Fruit fly (Drosophila melanogaster) whole organism, embryonic: ENCODE results near the gene unc-4.

Experiments used
- Aef1 ChIP-seq: fragments of 200-800 bp; sonication (Bioruptor generic); IDR thresholded peaks from 3 replicates; pipeline ENCODE4 v1.3.6; 2022; ENCODE audit warnings: missing biosample characterization, missing genetic modification characterization
- BtbVII ChIP-seq: fragments of 200-800 bp; sonication (Bioruptor generic); optimal IDR thresholded peaks from 3 replicates; lab custom pipeline; 2017; ENCODE audit warnings: missing biosample characterization, mild to moderate bottlenecking, missing genetic modification characterization
- CG11456 ChIP-seq: fragments of 200-800 bp; sonication (Bioruptor generic); IDR thresholded peaks from 3 replicates; pipeline ENCODE4 v1.3.6; 2022; ENCODE audit warnings: missing biosample characterization, missing genetic modification characterization
- CG12299 ChIP-seq: fragments of 200-800 bp; sonication (Bioruptor generic); optimal IDR thresholded peaks from 2 replicates; lab custom pipeline; 2018; ENCODE audit warnings: missing biosample characterization, mild to moderate bottlenecking, missing genetic modification characterization
- CG1233 ChIP-seq: fragments of 200-800 bp; sonication (Bioruptor generic); optimal IDR thresholded peaks from 4 replicates; lab custom pipeline; 2018; ENCODE audit warnings: missing biosample characterization, mild to moderate bottlenecking, missing genetic modification characterization
- CG13424 ChIP-seq: fragments of 200-800 bp; sonication (Bioruptor generic); optimal IDR thresholded peaks from 2 replicates; lab custom pipeline; 2019; ENCODE audit warnings: missing biosample characterization, mild to moderate bottlenecking, missing genetic modification characterization, moderate library complexity
- CG13894 ChIP-seq: fragments of 200-800 bp; sonication (Bioruptor generic); optimal IDR thresholded peaks from 3 replicates; lab custom pipeline; 2018; ENCODE audit warnings: missing biosample characterization, mild to moderate bottlenecking, missing genetic modification characterization, moderate library complexity
- CG15696 ChIP-seq: fragments of 200-800 bp; sonication (Bioruptor generic); optimal IDR thresholded peaks from 2 replicates; lab custom pipeline; 2019; ENCODE audit warnings: missing biosample characterization, mild to moderate bottlenecking, missing genetic modification characterization, moderate library complexity
- CG17328 ChIP-seq: fragments of 200-800 bp; sonication (Bioruptor generic); IDR thresholded peaks from 2 replicates; pipeline ENCODE4 v1.3.6; 2022; ENCODE audit warnings: missing biosample characterization, missing genetic modification characterization
- CG18476 ChIP-seq: fragments of 200-800 bp; sonication (Bioruptor generic); optimal IDR thresholded peaks from 2 replicates; lab custom pipeline; 2016; ENCODE audit warnings: missing biosample characterization, mild to moderate bottlenecking, missing genetic modification characterization
- CG33213 ChIP-seq: fragments of 200-800 bp; sonication (Bioruptor generic); optimal IDR thresholded peaks from 3 replicates; lab custom pipeline; 2016; ENCODE audit warnings: missing biosample characterization, missing genetic modification characterization
- CG4854 ChIP-seq: fragments of 200-800 bp; sonication (Bioruptor generic); optimal IDR thresholded peaks from 2 replicates; lab custom pipeline; 2016; ENCODE audit warnings: missing biosample characterization, missing genetic modification characterization, inconsistent platforms
- CG5953 ChIP-seq: fragments of 200-800 bp; sonication (Bioruptor generic); IDR thresholded peaks from 2 replicates; pipeline ENCODE4 v1.3.6; 2022; ENCODE audit warnings: missing biosample characterization, missing genetic modification characterization
- CG8359 ChIP-seq: fragments of 200-800 bp; sonication (Bioruptor generic); optimal IDR thresholded peaks from 2 replicates; lab custom pipeline; 2017; ENCODE audit warnings: missing biosample characterization, mild to moderate bottlenecking, missing genetic modification characterization, borderline replicate concordance
- CG9215 ChIP-seq: fragments of 200-800 bp; sonication (Bioruptor generic); IDR thresholded peaks from 2 replicates; pipeline ENCODE4 v1.3.6; 2022; ENCODE audit warnings: missing biosample characterization, missing genetic modification characterization
- Dbx ChIP-seq: fragments of 200-800 bp; sonication (Bioruptor generic); IDR thresholded peaks from 3 replicates; pipeline ENCODE4 v1.3.6; 2022; ENCODE audit warnings: missing biosample characterization, missing genetic modification characterization
- Dfd ChIP-seq, 2 experiments: fragments of >200 bp; optimal IDR thresholded peaks; 2 replicates each; lab custom pipeline; 2017; ENCODE audit warnings: missing biosample characterization in 2 of 2, missing genetic modification characterization in 2 of 2
- Dip3 ChIP-seq: fragments of 200-800 bp; sonication (Bioruptor generic); optimal IDR thresholded peaks from 3 replicates; lab custom pipeline; 2016; ENCODE audit warnings: missing biosample characterization, missing genetic modification characterization
- Doc2 ChIP-seq: fragments of 200-800 bp; sonication (Bioruptor generic); IDR thresholded peaks from 2 replicates; pipeline ENCODE4 v1.3.6; 2022; ENCODE audit warnings: missing biosample characterization, missing genetic modification characterization
- Dp ChIP-seq: fragments of 200-800 bp; sonication (Bioruptor generic); optimal IDR thresholded peaks from 2 replicates; lab custom pipeline; 2018; ENCODE audit warnings: missing biosample characterization, mild to moderate bottlenecking, missing genetic modification characterization, moderate library complexity
- Drgx ChIP-seq: fragments of 200-800 bp; sonication (Bioruptor generic); IDR thresholded peaks from 2 replicates; pipeline ENCODE4 v1.3.6; 2022; ENCODE audit warnings: missing biosample characterization, missing genetic modification characterization
- Fer2 ChIP-seq: fragments of 200-800 bp; sonication (Bioruptor generic); optimal IDR thresholded peaks from 2 replicates; lab custom pipeline; 2018; ENCODE audit warnings: missing biosample characterization, mild to moderate bottlenecking, missing genetic modification characterization, moderate library complexity
- Gug ChIP-seq: fragments of 200-800 bp; sonication (Bioruptor generic); IDR thresholded peaks from 4 replicates; pipeline ENCODE4 v1.3.6; 2022; ENCODE audit warnings: missing biosample characterization, missing genetic modification characterization
- HLH3B ChIP-seq: fragments of 200-800 bp; sonication (Bioruptor generic); IDR thresholded peaks from 2 replicates; pipeline ENCODE4 v1.3.6; 2022; ENCODE audit warnings: missing biosample characterization, missing genetic modification characterization
- HLH4C ChIP-seq: fragments of 200-800 bp; sonication (Bioruptor generic); IDR thresholded peaks from 3 replicates; pipeline ENCODE4 v1.3.6; 2022; ENCODE audit warnings: missing biosample characterization, missing genetic modification characterization; ENCODE audit not compliant: partially characterized antibody
- HLH54F ChIP-seq: fragments of 200-800 bp; sonication (Bioruptor generic); optimal IDR thresholded peaks from 3 replicates; lab custom pipeline; 2016; ENCODE audit warnings: missing biosample characterization, missing genetic modification characterization
- HmgD ChIP-seq: fragments of 200-800 bp; sonication (Bioruptor generic); optimal IDR thresholded peaks from 3 replicates; lab custom pipeline; 2016; ENCODE audit warnings: missing biosample characterization, missing genetic modification characterization
- Mes4 ChIP-seq: fragments of 200-800 bp; sonication (Bioruptor generic); optimal IDR thresholded peaks from 2 replicates; lab custom pipeline; 2016; ENCODE audit warnings: missing biosample characterization, missing genetic modification characterization
- Neu2 ChIP-seq: fragments of 200-800 bp; sonication (Bioruptor generic); optimal IDR thresholded peaks from 3 replicates; lab custom pipeline; 2016; ENCODE audit warnings: missing biosample characterization, missing genetic modification characterization, borderline replicate concordance
- Nf-YC ChIP-seq: fragments of 200-800 bp; optimal IDR thresholded peaks from 3 replicates; lab custom pipeline; 2019; ENCODE audit warnings: missing biosample characterization, mild to moderate bottlenecking, missing genetic modification characterization, moderate library complexity
- aop ChIP-seq: fragments of 200-800 bp; sonication (Bioruptor generic); IDR thresholded peaks from 2 replicates; pipeline ENCODE4 v1.3.6; 2022; ENCODE audit warnings: missing biosample characterization, missing genetic modification characterization
- ara ChIP-seq: fragments of 200-800 bp; sonication (Bioruptor generic); IDR thresholded peaks from 2 replicates; pipeline ENCODE4 v1.3.6; 2022; ENCODE audit warnings: missing biosample characterization, missing genetic modification characterization
- ato ChIP-seq: fragments of 200-800 bp; sonication (Bioruptor generic); IDR thresholded peaks from 2 replicates; pipeline ENCODE4 v1.3.6; 2022; ENCODE audit warnings: missing biosample characterization, missing genetic modification characterization; ENCODE audit not compliant: partially characterized antibody
- bab2 ChIP-seq: fragments of 200-800 bp; sonication (Bioruptor generic); optimal IDR thresholded peaks from 2 replicates; lab custom pipeline; 2016; ENCODE audit warnings: missing biosample characterization, missing genetic modification characterization
- bbx ChIP-seq: fragments of 200-800 bp; sonication (Bioruptor generic); IDR thresholded peaks from 2 replicates; pipeline ENCODE4 v1.3.6; 2022; ENCODE audit warnings: missing biosample characterization, missing genetic modification characterization; ENCODE audit not compliant: partially characterized antibody
- cad ChIP-seq: fragments of >200 bp; optimal IDR thresholded peaks from 2 replicates; lab custom pipeline; 2017; ENCODE audit warnings: missing biosample characterization, missing genetic modification characterization
- fd3F ChIP-seq: fragments of 200-800 bp; sonication (Bioruptor generic); optimal IDR thresholded peaks from 2 replicates; lab custom pipeline; 2018; ENCODE audit warnings: missing biosample characterization, mild to moderate bottlenecking, missing genetic modification characterization, moderate library complexity
- fu2 ChIP-seq: fragments of 200-800 bp; sonication (Bioruptor generic); optimal IDR thresholded peaks from 2 replicates; lab custom pipeline; 2016; ENCODE audit warnings: missing biosample characterization, missing genetic modification characterization
- gfzf ChIP-seq: fragments of 200-800 bp; sonication (Bioruptor generic); optimal IDR thresholded peaks from 2 replicates; lab custom pipeline; 2016; ENCODE audit warnings: missing biosample characterization, mild to moderate bottlenecking, missing genetic modification characterization, moderate library complexity
- gt ChIP-seq: fragments of 200-800 bp; sonication (Bioruptor generic); IDR thresholded peaks from 2 replicates; pipeline ENCODE4 v1.3.6; 2022; ENCODE audit warnings: missing biosample characterization, missing genetic modification characterization
- lmd ChIP-seq: fragments of 200-800 bp; sonication (Bioruptor generic); IDR thresholded peaks from 2 replicates; pipeline ENCODE4 v1.3.6; 2022; ENCODE audit warnings: missing biosample characterization, missing genetic modification characterization
- mirr ChIP-seq: fragments of 200-800 bp; sonication (Bioruptor generic); optimal IDR thresholded peaks from 3 replicates; lab custom pipeline; 2018; ENCODE audit warnings: missing biosample characterization, mild to moderate bottlenecking, missing genetic modification characterization
- odd ChIP-seq: fragments of 200-800 bp; sonication (Bioruptor generic); optimal IDR thresholded peaks from 2 replicates; lab custom pipeline; 2017; ENCODE audit warnings: missing biosample characterization, mild to moderate bottlenecking, missing genetic modification characterization
- otp ChIP-seq: fragments of 200-800 bp; sonication (Bioruptor generic); IDR thresholded peaks from 3 replicates; pipeline ENCODE4, ENCODE4 v1.3.6; 2022; ENCODE audit warnings: missing biosample characterization, missing genetic modification characterization
- pb ChIP-seq: fragments of 200-800 bp; sonication (Bioruptor generic); optimal IDR thresholded peaks from 3 replicates; lab custom pipeline; 2016; ENCODE audit warnings: missing biosample characterization, missing genetic modification characterization
- row ChIP-seq: fragments of 200-800 bp; sonication (Bioruptor generic); IDR thresholded peaks from 3 replicates; pipeline ENCODE4 v1.3.6; 2022; ENCODE audit warnings: missing biosample characterization, missing genetic modification characterization
- sens-2 ChIP-seq: fragments of 200-800 bp; sonication (Bioruptor generic); IDR thresholded peaks from 2 replicates; pipeline ENCODE4 v1.3.6; 2022; ENCODE audit warnings: missing biosample characterization, missing genetic modification characterization
- shn ChIP-seq: fragments of 200-800 bp; sonication (Bioruptor generic); optimal IDR thresholded peaks from 3 replicates; lab custom pipeline; 2016; ENCODE audit warnings: missing biosample characterization, missing genetic modification characterization
- trem ChIP-seq: fragments of 200-800 bp; optimal IDR thresholded peaks from 3 replicates; lab custom pipeline; 2019; ENCODE audit warnings: missing biosample characterization, mild to moderate bottlenecking, missing genetic modification characterization, moderate library complexity
- unc-4 ChIP-seq: fragments of 200-800 bp; sonication (Bioruptor generic); IDR thresholded peaks from 2 replicates; pipeline ENCODE4 v1.3.6; 2022; ENCODE audit warnings: missing biosample characterization, missing genetic modification characterization; ENCODE audit not compliant: partially characterized antibody
- unpg ChIP-seq: fragments of 200-800 bp; sonication (Bioruptor generic); optimal IDR thresholded peaks from 3 replicates; lab custom pipeline; 2018; ENCODE audit warnings: missing biosample characterization, mild to moderate bottlenecking, missing genetic modification characterization, moderate library complexity
- wdn ChIP-seq: fragments of 200-800 bp; sonication (Bioruptor generic); IDR thresholded peaks from 2 replicates; pipeline ENCODE4 v1.3.6; 2022; ENCODE audit warnings: missing biosample characterization, missing genetic modification characterization
- zfh1 ChIP-seq: fragments of 200-800 bp; sonication (Bioruptor generic); IDR thresholded peaks from 3 replicates; pipeline ENCODE4 v1.3.6; 2022; ENCODE audit warnings: missing biosample characterization, missing genetic modification characterization

The unc-4 gene

dm6 chrX:17782058-17782457 is 13.7 kb downstream of the unc-4 start (continued):
- no peak for TF ChIP-seq HLH4C (GFP tag; lab: Robert Waterston, UW)
- no peak for TF ChIP-seq fd3F
- TF ChIP-seq CG8359 (GFP tag; lab: Kevin White, UChicago) = no peak
- no peak for TF ChIP-seq Dip3 (GFP tag; lab: Kevin White, UChicago)
- no peak for TF ChIP-seq CG11456
- no peak for TF ChIP-seq cad
- TF ChIP-seq BtbVII (GFP tag; lab: Kevin White, UChicago) = no peak
- TF ChIP-seq bab2 = no peak
- TF ChIP-seq Nf-YC = peak; percentile 60
- no peak for TF ChIP-seq CG4854 (GFP tag; lab: Kevin White, UChicago)
- TF ChIP-seq Dfd (GFP tag; optimal IDR thresholded peaks at IDR 0.05; lab: Kevin White, UChicago) = no peak
- TF ChIP-seq wdn (GFP tag; lab: Robert Waterston, UW) = no peak
- TF ChIP-seq Mes4 = no peak
- peak; percentile 11 for TF ChIP-seq CG12299 (tag; lab: Kevin White, UChicago)
- TF ChIP-seq shn = no peak
- no peak for TF ChIP-seq HLH54F (GFP tag; lab: Kevin White, UChicago)
- no peak for TF ChIP-seq CG18476 (GFP tag; lab: Kevin White, UChicago)
- peak; percentile 44 for TF ChIP-seq CG15696 (tag; lab: Kevin White, UChicago)
- TF ChIP-seq unpg = peak; percentile 59
- TF ChIP-seq lmd (GFP tag; lab: Robert Waterston, UW) = no peak
- no peak for TF ChIP-seq pb
- peak; percentile 62 for TF ChIP-seq CG13424
- TF ChIP-seq CG1233 (GFP tag; lab: Kevin White, UChicago) = no peak
- TF ChIP-seq CG13894 (tag; lab: Kevin White, UChicago) = no peak
- TF ChIP-seq zfh1 = peak; percentile 42; the same call in 1 of the 3 replicates
- TF ChIP-seq Fer2 (tag; lab: Kevin White, UChicago) = no peak
- TF ChIP-seq Drgx (GFP tag; lab: Robert Waterston, UW) = no peak
- no peak for TF ChIP-seq CG9215 (GFP tag; lab: Robert Waterston, UW)
- no peak for TF ChIP-seq bbx (GFP tag; lab: Robert Waterston, UW)
- TF ChIP-seq ato (GFP tag; lab: Robert Waterston, UW) = no peak
- no peak for TF ChIP-seq Dp (GFP tag; lab: Kevin White, UChicago)
- TF ChIP-seq Dbx = no peak
- TF ChIP-seq trem (tag; lab: Kevin White, UChicago) = peak; percentile 23
- TF ChIP-seq mirr (GFP tag; lab: Kevin White, UChicago) = no peak
- no peak for TF ChIP-seq otp (GFP tag; lab: Robert Waterston, UW)
- no peak for TF ChIP-seq Aef1 (GFP tag; lab: Robert Waterston, UW)
- no peak for TF ChIP-seq gt (GFP tag; lab: Robert Waterston, UW)
- no peak for TF ChIP-seq CG5953 (GFP tag; lab: Robert Waterston, UW)
- TF ChIP-seq CG17328 (GFP tag; lab: Robert Waterston, UW) = peak; percentile 42; the same call in 1 of the 2 replicates
- TF ChIP-seq odd = no peak
- no peak for TF ChIP-seq aop
- TF ChIP-seq row = peak; percentile 72
- TF ChIP-seq Gug (GFP tag; lab: Robert Waterston, UW) = no peak
- no peak for TF ChIP-seq Doc2 (GFP tag; lab: Robert Waterston, UW)
- TF ChIP-seq fu2 (GFP tag; lab: Kevin White, UChicago) = no peak
- no peak for TF ChIP-seq gfzf (GFP tag; lab: Kevin White, UChicago)
- no peak for TF ChIP-seq CG33213 (GFP tag; lab: Kevin White, UChicago)
- no peak for TF ChIP-seq HLH3B
- TF ChIP-seq unc-4 (GFP tag; lab: Robert Waterston, UW) = no peak
- no peak for TF ChIP-seq HmgD
- TF ChIP-seq ara (GFP tag; lab: Robert Waterston, UW) = peak; percentile 32; the same call in 1 of the 2 replicates
- no peak for TF ChIP-seq sens-2 (GFP tag; lab: Robert Waterston, UW)
- no peak for TF ChIP-seq Neu2 (GFP tag; lab: Kevin White, UChicago)
